Worm (Caenorhabditis elegans) whole organism, L3 larva: ENCODE results near the gene Y79H2A.4.

Experiments
- nhr-77 ChIP-seq: fragments of 150-350 bp; optimal IDR thresholded peaks from 2 replicates; lab custom pipeline; 2014; ENCODE audit warnings: missing biosample characterization, missing genetic modification characterization
- sea-2 ChIP-seq: fragments of 150-350 bp; sonication (generic microtip); optimal IDR thresholded peaks from 4 replicates; lab custom pipeline; 2014; ENCODE audit warnings: missing biosample characterization, missing genetic modification reagents, missing genetic modification characterization

ce11 chrIII:12059521-12059920, 18.4 kb downstream of the Y79H2A.4 start:
- TF ChIP-seq sea-2 (no peak), nhr-77 (tag; lab: Kevin White, UChicago) (no peak)
